Worm (Caenorhabditis elegans) whole organism, L4/young adult: ENCODE measurements around the gene ttyh-1.

Experiments used
- W03F9.2 ChIP-seq: fragments of 150-350 bp; optimal IDR thresholded peaks from 2 replicates; lab custom pipeline; 2014; ENCODE audit warnings: missing biosample characterization, missing genetic modification characterization
- dao-5 ChIP-seq: sonication (generic microtip); optimal IDR thresholded peaks from 2 replicates; lab custom pipeline; 2016; ENCODE audit warnings: missing genotype, missing genetic modification characterization, moderate library complexity, missing compliant biosample characterization

DNA sequence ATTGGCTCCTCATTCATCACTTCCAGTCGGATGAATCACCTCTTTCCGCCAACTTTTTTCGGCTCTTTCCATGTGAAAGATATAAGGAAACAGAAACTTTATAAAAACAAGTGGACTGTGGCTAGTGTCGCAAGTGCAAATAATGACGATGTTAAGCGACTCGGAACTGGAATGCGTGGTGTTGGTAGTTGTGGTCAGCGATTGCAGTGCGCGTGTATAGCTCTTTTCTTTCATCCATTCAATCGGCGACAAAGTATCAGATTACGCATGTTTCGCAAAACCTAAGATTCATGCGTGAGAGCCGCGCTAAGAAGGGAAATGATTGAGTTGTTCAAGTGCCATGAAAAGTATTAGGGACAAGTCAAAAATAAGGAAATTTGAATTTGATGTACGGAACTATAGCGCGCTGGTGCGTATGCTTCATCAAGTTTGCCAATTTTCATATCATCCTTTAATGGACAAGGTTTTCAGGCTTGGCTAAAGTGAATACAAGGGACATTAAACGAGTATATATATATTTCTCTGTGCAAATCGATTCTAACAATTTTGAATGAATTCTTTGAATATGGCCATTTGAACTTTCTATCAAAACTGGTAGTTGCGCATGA is 19.3 kb downstream of the ttyh-1 start:
- TF ChIP-seq dao-5 (tag; lab: Kevin White, UChicago) (no peak), W03F9.2 (tag; lab: Kevin White, UChicago) (no peak)
